Worm (Caenorhabditis elegans) whole organism, early embryonic: ENCODE results near the gene mans-2.

Experiments used
- B0310.2 ChIP-seq: sonication (generic microtip); optimal IDR thresholded peaks from 2 replicates; lab custom pipeline; 2016; ENCODE audit warnings: mild to moderate bottlenecking, missing genetic modification characterization, missing compliant biosample characterization
- F13C5.2 ChIP-seq: sonication (generic microtip); optimal IDR thresholded peaks from 2 replicates; lab custom pipeline; 2017; ENCODE audit warnings: mild to moderate bottlenecking, missing genetic modification characterization, inconsistent platforms, missing compliant biosample characterization
- aly-1 ChIP-seq: sonication (generic microtip); optimal IDR thresholded peaks from 2 replicates; lab custom pipeline; 2016; ENCODE audit warnings: missing genetic modification characterization, missing compliant biosample characterization
- ama-1 ChIP-seq: fragments of 150-350 bp; optimal IDR thresholded peaks from 2 replicates; lab custom pipeline; 2014
- ceh-13 ChIP-seq: fragments of 200-800 bp; sonication (Bioruptor generic); optimal IDR thresholded peaks from 2 replicates; lab custom pipeline; 2018; ENCODE audit warnings: mild to moderate bottlenecking, missing genetic modification characterization, missing compliant biosample characterization
- ceh-36 ChIP-seq: sonication (generic microtip); optimal IDR thresholded peaks from 2 replicates; lab custom pipeline; 2016; ENCODE audit warnings: missing genetic modification characterization, inconsistent platforms, missing compliant biosample characterization
- ets-7 ChIP-seq: sonication (generic microtip); optimal IDR thresholded peaks from 2 replicates; lab custom pipeline; 2016; ENCODE audit warnings: missing genotype, missing genetic modification characterization, missing compliant biosample characterization
- flt-1 ChIP-seq: fragments of 200-800 bp; sonication (Bioruptor generic); IDR thresholded peaks from 2 replicates; pipeline ENCODE4 v1.3.6; 2022; ENCODE audit warnings: missing genetic modification characterization, missing compliant biosample characterization
- hmbx-1 ChIP-seq: sonication (generic microtip); optimal IDR thresholded peaks from 2 replicates; lab custom pipeline; 2016; ENCODE audit warnings: mild to moderate bottlenecking, missing genetic modification characterization, missing compliant biosample characterization
- hmg-4 ChIP-seq: fragments of 200-800 bp; sonication (Bioruptor generic); optimal IDR thresholded peaks from 2 replicates; lab custom pipeline; 2018; ENCODE audit warnings: mild to moderate bottlenecking, missing genetic modification characterization, missing compliant biosample characterization
- hnd-1 ChIP-seq: sonication (generic microtip); optimal IDR thresholded peaks from 2 replicates; lab custom pipeline; 2016; ENCODE audit warnings: missing genetic modification characterization, missing compliant biosample characterization
- pes-1 ChIP-seq: fragments of 200-800 bp; sonication (Bioruptor generic); IDR thresholded peaks from 2 replicates; pipeline ENCODE4 v1.3.6; 2022; ENCODE audit warnings: missing genetic modification reagents, missing genetic modification characterization, missing compliant biosample characterization
- scrt-1 ChIP-seq: fragments of 200-800 bp; sonication (Bioruptor generic); IDR thresholded peaks from 2 replicates; pipeline ENCODE4 v1.3.6; 2022; ENCODE audit warnings: missing genetic modification characterization, missing compliant biosample characterization
- sea-1 ChIP-seq: fragments of 200-800 bp; sonication (Bioruptor generic); conservative IDR thresholded peaks from 2 replicates; pipeline ENCODE4 v1.3.6; 2022; ENCODE audit warnings: missing genetic modification characterization, missing compliant biosample characterization
- tbx-11 ChIP-seq: fragments of 200-800 bp; sonication (Bioruptor generic); IDR thresholded peaks from 2 replicates; pipeline ENCODE4 v1.3.6; 2022; ENCODE audit warnings: missing genetic modification characterization, missing compliant biosample characterization
- tbx-37 ChIP-seq: fragments of 200-800 bp; sonication (Bioruptor generic); conservative IDR thresholded peaks from 2 replicates; pipeline ENCODE4 v1.3.6; 2022; ENCODE audit warnings: missing genetic modification reagents, missing genetic modification characterization, missing compliant biosample characterization
- tra-4 ChIP-seq: sonication (generic microtip); optimal IDR thresholded peaks from 2 replicates; lab custom pipeline; 2017; ENCODE audit warnings: missing genetic modification characterization, missing compliant biosample characterization

Gene mans-2

ce11 chrV:11985384-11985783 is at the start of gene mans-2:
TSS of gene mans-2 (minus strand) at chrV:11985484.
- no peak for TF ChIP-seq tbx-11
- TF ChIP-seq flt-1 (GFP tag; lab: Robert Waterston, UW): no peak
- no peak for TF ChIP-seq tbx-37 (GFP tag; lab: Robert Waterston, UW)
- no peak for TF ChIP-seq ets-7
- TF ChIP-seq tra-4 (tag; lab: Kevin White, UChicago): no peak
- no peak for TF ChIP-seq ceh-13 (GFP tag; lab: Kevin White, UChicago)
- TF ChIP-seq hnd-1 (tag; lab: Kevin White, UChicago): no peak
- TF ChIP-seq B0310.2 (tag; lab: Kevin White, UChicago): no peak
- TF ChIP-seq hmbx-1 (tag; lab: Kevin White, UChicago): no peak
- TF ChIP-seq scrt-1 (GFP tag; lab: Robert Waterston, UW): no peak
- no peak for TF ChIP-seq aly-1 (tag; lab: Kevin White, UChicago)

ce11 chrV:12033841-12034240 is 48.6 kb upstream of the mans-2 start:
- TF ChIP-seq aly-1 (tag; lab: Kevin White, UChicago): no peak
- no peak for TF ChIP-seq pes-1 (GFP tag; lab: Robert Waterston, UW)
- no peak for TF ChIP-seq ceh-13 (GFP tag; lab: Kevin White, UChicago)
- TF ChIP-seq ama-1 (lab: Kevin White, UChicago): no peak
- TF ChIP-seq hnd-1 (tag; lab: Kevin White, UChicago): no peak
- no peak for TF ChIP-seq ceh-36 (tag; lab: Kevin White, UChicago)
- no peak for TF ChIP-seq tbx-11
- TF ChIP-seq B0310.2 (tag; lab: Kevin White, UChicago): no peak
- TF ChIP-seq F13C5.2: no peak
- no peak for TF ChIP-seq scrt-1 (GFP tag; lab: Robert Waterston, UW)
- no peak for TF ChIP-seq sea-1 (GFP tag; lab: Robert Waterston, UW)
- TF ChIP-seq hmbx-1 (tag; lab: Kevin White, UChicago): no peak
- TF ChIP-seq hmg-4 (GFP tag; lab: Kevin White, UChicago): no peak
- TF ChIP-seq ets-7: no peak
- no peak for TF ChIP-seq tbx-37 (GFP tag; lab: Robert Waterston, UW)
- TF ChIP-seq flt-1 (GFP tag; lab: Robert Waterston, UW): no peak
- no peak for TF ChIP-seq tra-4 (tag; lab: Kevin White, UChicago)

DNA sequence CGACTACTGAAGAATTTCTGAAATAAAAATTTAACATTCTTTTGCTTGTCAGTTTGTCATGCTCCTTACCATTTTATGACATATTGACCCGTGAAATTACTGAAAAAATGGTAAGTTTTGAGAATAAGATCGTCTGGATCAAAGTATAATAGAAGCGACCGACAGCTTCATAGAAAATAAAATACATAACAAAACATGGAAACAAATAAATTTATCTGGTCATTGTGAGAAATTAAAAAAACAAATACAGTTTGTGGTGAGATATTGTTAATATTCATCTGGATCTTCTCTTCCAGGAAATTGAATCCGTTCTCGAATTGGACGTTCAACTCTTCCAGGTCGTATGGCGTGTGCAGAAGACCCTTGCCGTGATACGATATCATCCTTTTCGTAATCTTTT is 46.8 kb upstream of the mans-2 start, which contains the start of gene pkc-1:
pkc-1 (minus strand) TSS at position 101 of the 400 bp plus-strand sequence.
- no peak for TF ChIP-seq ama-1 (lab: Kevin White, UChicago)
- TF ChIP-seq B0310.2 (tag; lab: Kevin White, UChicago): no peak
- no peak for TF ChIP-seq aly-1 (tag; lab: Kevin White, UChicago)
- no peak for TF ChIP-seq hnd-1 (tag; lab: Kevin White, UChicago)
- TF ChIP-seq pes-1 (GFP tag; lab: Robert Waterston, UW): no peak

ce11 chrV:12028151-12028550 is 42.9 kb upstream of the mans-2 start:
- no peak for TF ChIP-seq ceh-13 (GFP tag; lab: Kevin White, UChicago)
- no peak for TF ChIP-seq hmbx-1 (tag; lab: Kevin White, UChicago)
- no peak for TF ChIP-seq aly-1 (tag; lab: Kevin White, UChicago)
- TF ChIP-seq ets-7: no peak
- TF ChIP-seq F13C5.2: no peak
- TF ChIP-seq hmg-4 (GFP tag; lab: Kevin White, UChicago): no peak

ce11 chrV:12026878-12027477 is 41.7 kb upstream of the mans-2 start:
- TF ChIP-seq ceh-36 (tag; lab: Kevin White, UChicago): no peak
- no peak for TF ChIP-seq hmbx-1 (tag; lab: Kevin White, UChicago)
- TF ChIP-seq ets-7: no peak
- TF ChIP-seq hmg-4 (GFP tag; lab: Kevin White, UChicago): no peak
- no peak for TF ChIP-seq ceh-13 (GFP tag; lab: Kevin White, UChicago)
- no peak for TF ChIP-seq ama-1 (lab: Kevin White, UChicago)
- no peak for TF ChIP-seq flt-1 (GFP tag; lab: Robert Waterston, UW)
- TF ChIP-seq tra-4 (tag; lab: Kevin White, UChicago): no peak
- no peak for TF ChIP-seq pes-1 (GFP tag; lab: Robert Waterston, UW)
- TF ChIP-seq tbx-37 (GFP tag; lab: Robert Waterston, UW): no peak
- TF ChIP-seq sea-1 (GFP tag; lab: Robert Waterston, UW): no peak

DNA sequence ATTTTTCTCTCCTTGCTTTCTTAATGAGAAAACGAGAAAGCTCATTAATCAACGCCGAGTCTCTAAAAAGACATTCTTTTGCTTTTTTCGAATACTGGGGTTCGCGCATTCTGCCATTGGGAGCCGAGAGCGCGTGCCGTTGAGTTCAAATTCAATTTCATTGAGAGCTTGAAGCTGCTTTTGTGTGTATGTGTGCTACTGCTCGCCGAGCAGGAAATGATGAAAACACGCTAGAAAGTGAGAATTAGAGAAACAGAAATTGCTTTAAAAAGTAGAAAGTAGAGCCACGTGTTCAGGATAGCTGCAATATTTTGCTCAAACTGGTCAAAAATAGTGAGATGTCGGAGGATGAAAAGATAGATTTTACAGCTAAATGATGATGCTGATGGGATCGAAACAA is 40.4 kb upstream of the mans-2 start:
- TF ChIP-seq B0310.2 (tag; lab: Kevin White, UChicago) (no peak), pes-1 (GFP tag; lab: Robert Waterston, UW) (no peak), tbx-37 (GFP tag; lab: Robert Waterston, UW) (no peak), tra-4 (tag; lab: Kevin White, UChicago) (no peak), hmbx-1 (tag; lab: Kevin White, UChicago) (no peak), sea-1 (GFP tag; lab: Robert Waterston, UW) (no peak), hnd-1 (tag; lab: Kevin White, UChicago) (no peak), flt-1 (GFP tag; lab: Robert Waterston, UW) (no peak), aly-1 (tag; lab: Kevin White, UChicago) (no peak), tbx-11 (no peak), ama-1 (lab: Kevin White, UChicago) (no peak), hmg-4 (GFP tag; lab: Kevin White, UChicago) (no peak), ets-7 (no peak), ceh-36 (tag; lab: Kevin White, UChicago) (no peak), F13C5.2 (no peak), scrt-1 (GFP tag; lab: Robert Waterston, UW) (no peak), ceh-13 (GFP tag; lab: Kevin White, UChicago) (no peak)

DNA sequence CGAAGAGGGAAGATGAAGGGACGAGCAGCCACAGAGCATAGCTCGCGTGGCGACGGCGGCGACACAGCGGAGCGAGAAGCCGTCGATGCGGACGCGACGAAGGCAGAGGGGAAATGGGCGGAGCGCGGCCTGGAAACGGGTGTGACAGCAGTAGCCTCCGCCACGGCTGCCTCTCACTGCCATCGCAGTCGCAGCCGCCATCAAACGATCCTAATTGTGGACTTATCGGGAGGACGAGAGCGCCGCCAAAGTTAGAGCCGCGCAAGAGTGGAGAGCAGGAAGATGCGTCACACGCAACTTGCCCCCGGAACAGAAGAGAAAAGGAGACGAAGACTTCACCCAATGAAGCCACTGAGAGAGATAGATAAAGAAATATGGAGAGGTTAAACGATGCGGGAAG is 39.0 kb upstream of the mans-2 start:
- TF ChIP-seq hmg-4 (GFP tag; lab: Kevin White, UChicago) (no peak), aly-1 (tag; lab: Kevin White, UChicago) (peak; percentile 62), scrt-1 (GFP tag; lab: Robert Waterston, UW) (peak; percentile 67; the same call in 1 of the 2 replicates)
